Fruit fly (Drosophila melanogaster): ENCODE results near the gene CG42502.

Gene CG42502

dm6 chr2L:18805637-18806403 is 5.2 kb downstream of the CG42502 start (continued):
- TF ChIP-seq CG18476 (GFP tag; optimal IDR thresholded peaks at IDR 0.05) (no peak), unpg (GFP tag; optimal IDR thresholded peaks at IDR 0.05) (peak; percentile 8), CG12071 (GFP tag; optimal IDR thresholded peaks at IDR 0.05) (no peak), tgo (GFP tag; IDR thresholded peaks at IDR 0.05) (no peak), phol (tag; optimal IDR thresholded peaks at IDR 0.05) (peak; percentile 28), pros (GFP tag; optimal IDR thresholded peaks at IDR 0.05) (no peak), prd (optimal IDR thresholded peaks at IDR 0.05) (no peak), prd (GFP tag; IDR thresholded peaks at IDR 0.05) (peak; percentile 65; the same call in 2 of the 3 replicates), Dref (GFP tag; IDR thresholded peaks at IDR 0.05) (no peak), CG14710 (tag; optimal IDR thresholded peaks at IDR 0.05) (peak; percentile 14), tap (tag; optimal IDR thresholded peaks at IDR 0.05) (no peak), CG1603 (tag; optimal IDR thresholded peaks at IDR 0.05) (peak; percentile 14), CG14965 (GFP tag; optimal IDR thresholded peaks at IDR 0.05; ENCODE audit: borderline replicate concordance) (no peak), ham (GFP tag; IDR thresholded peaks at IDR 0.05) (0 out of 2 replicates have a peak, but pooled peaks have one; percentile 5), CG8290 (GFP tag; optimal IDR thresholded peaks at IDR 0.05) (no peak), CG8290 (tag; optimal IDR thresholded peaks at IDR 0.05) (no peak), Nf-YB (GFP tag; optimal IDR thresholded peaks at IDR 0.05) (peak; percentile 69), Doc2 (GFP tag; IDR thresholded peaks at IDR 0.05) (no peak), hkb (optimal IDR thresholded peaks at IDR 0.05) (no peak), hkb (GFP tag; IDR thresholded peaks at IDR 0.05) (no peak), CG4404 (GFP tag; IDR thresholded peaks at IDR 0.05) (no peak), Vsx1 (GFP tag; optimal IDR thresholded peaks at IDR 0.05) (no peak), nau (GFP tag; optimal IDR thresholded peaks at IDR 0.05) (no peak), CG2116 (GFP tag; optimal IDR thresholded peaks at IDR 0.05) (no peak), BtbVII (GFP tag; optimal IDR thresholded peaks at IDR 0.05) (no peak), Optix (GFP tag; IDR thresholded peaks at IDR 0.05) (no peak), vfl (GFP tag; optimal IDR thresholded peaks at IDR 0.05) (no peak), Hr39 (optimal IDR thresholded peaks at IDR 0.05) (no peak), danr (GFP tag; IDR thresholded peaks at IDR 0.05) (no peak), CG30403 (GFP tag; optimal IDR thresholded peaks at IDR 0.05) (no peak), cg (GFP tag; optimal IDR thresholded peaks at IDR 0.05) (peak; percentile 48), zfh2 (GFP tag; optimal IDR thresholded peaks at IDR 0.05) (no peak), CG6254 (GFP tag; optimal IDR thresholded peaks at IDR 0.05) (peak; percentile 1), h (optimal IDR thresholded peaks at IDR 0.05) (no peak), chif (GFP tag; optimal IDR thresholded peaks at IDR 0.05) (peak in 1 of 2 experiments; percentile 14), CG11398 (GFP tag; optimal IDR thresholded peaks at IDR 0.05) (no peak), Six4 (GFP tag; optimal IDR thresholded peaks at IDR 0.05) (no peak), CG18262 (tag; optimal IDR thresholded peaks at IDR 0.05) (peak; percentile 16), CG1832 (GFP tag; optimal IDR thresholded peaks at IDR 0.05) (no peak), Med (GFP tag) (peak; percentile 66), CG12299 (tag; optimal IDR thresholded peaks at IDR 0.05) (no peak), Sox100B (GFP tag; optimal IDR thresholded peaks at IDR 0.05) (no peak), sens-2 (GFP tag; IDR thresholded peaks at IDR 0.05) (no peak), Jarid2 (GFP tag; optimal IDR thresholded peaks at IDR 0.05) (peak; percentile 13), CG4730 (GFP tag; IDR thresholded peaks at IDR 0.05) (no peak), B-H1 (GFP tag; IDR thresholded peaks at IDR 0.05) (no peak), CG31388 (GFP tag; optimal IDR thresholded peaks at IDR 0.05) (no peak), Xrp1 (GFP tag; IDR thresholded peaks at IDR 0.05) (peak; percentile 55), abd-A (tag; optimal IDR thresholded peaks at IDR 0.05) (no peak), Hmr (GFP tag; optimal IDR thresholded peaks at IDR 0.05) (no peak), Fer1 (GFP tag; optimal IDR thresholded peaks at IDR 0.05) (no peak), CG12236 (GFP tag; optimal IDR thresholded peaks at IDR 0.05) (no peak)
